Fruit fly (Drosophila melanogaster) whole organism, embryonic: ENCODE data around the gene ND-23.

Experiments used
- Abd-B ChIP-seq: fragments of 200-800 bp; sonication (Bioruptor generic); optimal IDR thresholded peaks from 2 replicates; lab custom pipeline; 2018; ENCODE audit warnings: missing biosample characterization, mild to moderate bottlenecking, missing genetic modification characterization, moderate library complexity
- CG1024 ChIP-seq: fragments of 200-800 bp; sonication (Bioruptor generic); IDR thresholded peaks from 2 replicates; pipeline ENCODE4 v1.3.6; 2022; ENCODE audit warnings: missing biosample characterization, missing genetic modification characterization
- CG12155 ChIP-seq: fragments of 200-800 bp; sonication (Bioruptor generic); optimal IDR thresholded peaks from 3 replicates; lab custom pipeline; 2016; ENCODE audit warnings: missing biosample characterization, missing genetic modification characterization
- CG1233 ChIP-seq: fragments of 200-800 bp; sonication (Bioruptor generic); optimal IDR thresholded peaks from 4 replicates; lab custom pipeline; 2018; ENCODE audit warnings: missing biosample characterization, mild to moderate bottlenecking, missing genetic modification characterization
- CG13894 ChIP-seq: fragments of 200-800 bp; sonication (Bioruptor generic); optimal IDR thresholded peaks from 3 replicates; lab custom pipeline; 2018; ENCODE audit warnings: missing biosample characterization, mild to moderate bottlenecking, missing genetic modification characterization, moderate library complexity
- CG15073 ChIP-seq: fragments of 200-800 bp; sonication (Bioruptor generic); optimal IDR thresholded peaks from 2 replicates; lab custom pipeline; 2016; ENCODE audit warnings: missing biosample characterization, missing genetic modification characterization
- CG15269 ChIP-seq: fragments of 200-800 bp; sonication (Bioruptor generic); optimal IDR thresholded peaks from 2 replicates; lab custom pipeline; 2018; ENCODE audit warnings: missing biosample characterization, mild to moderate bottlenecking, missing genetic modification characterization, moderate library complexity
- CG16779 ChIP-seq: fragments of 200-800 bp; sonication (Bioruptor generic); IDR thresholded peaks from 2 replicates; pipeline ENCODE4 v1.3.6; 2022; ENCODE audit warnings: missing biosample characterization, missing genetic modification characterization
- CG17802 ChIP-seq: fragments of 200-800 bp; sonication (Bioruptor generic); optimal IDR thresholded peaks from 2 replicates; lab custom pipeline; 2018; ENCODE audit warnings: missing biosample characterization, mild to moderate bottlenecking, missing genetic modification characterization, moderate library complexity
- CG18619 ChIP-seq: fragments of 200-800 bp; sonication (Bioruptor generic); optimal IDR thresholded peaks from 3 replicates; lab custom pipeline; 2017; ENCODE audit warnings: missing biosample characterization, mild to moderate bottlenecking, missing genetic modification characterization
- CG2120 ChIP-seq: fragments of 200-800 bp; sonication (Bioruptor generic); optimal IDR thresholded peaks from 3 replicates; lab custom pipeline; 2016; ENCODE audit warnings: missing biosample characterization, missing genetic modification characterization
- CG2199 ChIP-seq: fragments of 200-800 bp; sonication (Bioruptor generic); IDR thresholded peaks from 3 replicates; pipeline ENCODE4 v1.3.6; 2022; ENCODE audit warnings: missing biosample characterization, missing genetic modification characterization
- CG3163 ChIP-seq: fragments of 200-800 bp; sonication (Bioruptor generic); optimal IDR thresholded peaks from 3 replicates; lab custom pipeline; 2016; ENCODE audit warnings: missing biosample characterization, missing genetic modification characterization
- CG34422 ChIP-seq: fragments of 200-800 bp; sonication (Bioruptor generic); IDR thresholded peaks from 3 replicates; pipeline ENCODE4 v1.3.6; 2022; ENCODE audit warnings: missing biosample characterization, missing genetic modification characterization
- CG5245 ChIP-seq: fragments of 200-800 bp; sonication (Bioruptor generic); optimal IDR thresholded peaks from 3 replicates; lab custom pipeline; 2016; ENCODE audit warnings: missing biosample characterization, missing genetic modification characterization
- CG8290 ChIP-seq, 3 experiments: fragments of 200-800 bp; sonication (Bioruptor generic); optimal IDR thresholded peaks; 2 replicates each; lab custom pipeline; 2016 to 2019; ENCODE audit warnings: missing biosample characterization in 3 of 3, missing genetic modification characterization in 3 of 3, mild to moderate bottlenecking in 2 of 3, moderate library complexity in 1 of 3
- CG9932 ChIP-seq: fragments of 200-800 bp; sonication (Bioruptor generic); IDR thresholded peaks from 2 replicates; pipeline ENCODE4 v1.3.6; 2022; ENCODE audit warnings: missing biosample characterization, missing genetic modification characterization
- CkIIα-i1 ChIP-seq: fragments of 200-800 bp; sonication (Bioruptor generic); IDR thresholded peaks from 2 replicates; pipeline ENCODE4 v1.3.6; 2022; ENCODE audit warnings: missing biosample characterization, missing genetic modification characterization
- D ChIP-seq, 2 experiments: fragments of 200-800 bp in 1 of 2; fragments of >200 bp in 1 of 2; sonication (Bioruptor generic) in 1 of 2; optimal IDR thresholded peaks; 2 replicates in 1 of 2; 3 replicates in 1 of 2; lab custom pipeline; 2017; ENCODE audit warnings: mild to moderate bottlenecking in 1 of 2, missing biosample characterization in 1 of 2, missing genetic modification characterization in 1 of 2, missing genetic modification reagents in 1 of 2
- Dbx ChIP-seq: fragments of 200-800 bp; sonication (Bioruptor generic); IDR thresholded peaks from 3 replicates; pipeline ENCODE4 v1.3.6; 2022; ENCODE audit warnings: missing biosample characterization, missing genetic modification characterization
- Dfd ChIP-seq, 2 experiments: fragments of >200 bp; optimal IDR thresholded peaks; 2 replicates each; lab custom pipeline; 2017; ENCODE audit warnings: missing biosample characterization in 2 of 2, missing genetic modification characterization in 2 of 2
- Dip3 ChIP-seq: fragments of 200-800 bp; sonication (Bioruptor generic); optimal IDR thresholded peaks from 3 replicates; lab custom pipeline; 2016; ENCODE audit warnings: missing biosample characterization, missing genetic modification characterization
- Hmx ChIP-seq: fragments of 200-800 bp; sonication (Bioruptor generic); optimal IDR thresholded peaks from 2 replicates; lab custom pipeline; 2016; ENCODE audit warnings: missing biosample characterization, missing genetic modification characterization
- Jarid2 ChIP-seq: fragments of 200-800 bp; sonication (Bioruptor generic); optimal IDR thresholded peaks from 3 replicates; lab custom pipeline; 2017; ENCODE audit warnings: mild to moderate bottlenecking, missing biosample characterization, missing genetic modification reagents, missing genetic modification characterization
- Kr ChIP-seq: fragments of 200-800 bp; sonication (Bioruptor generic); optimal IDR thresholded peaks from 2 replicates; lab custom pipeline; 2017; ENCODE audit warnings: missing biosample characterization, mild to moderate bottlenecking, missing genetic modification characterization
- Med ChIP-seq: fragments of 200-800 bp; sonication (Bioruptor generic); peaks from one replicate; lab custom pipeline; 2016; ENCODE audit warnings: missing biosample characterization, missing genetic modification characterization, mild to moderate bottlenecking, inconsistent platforms, moderate library complexity
- Meics ChIP-seq: fragments of 200-800 bp; sonication (Bioruptor generic); optimal IDR thresholded peaks from 2 replicates; lab custom pipeline; 2017; ENCODE audit warnings: missing biosample characterization, mild to moderate bottlenecking, missing genetic modification characterization
- Rfx ChIP-seq: fragments of 200-800 bp; sonication (Bioruptor generic); IDR thresholded peaks from 2 replicates; pipeline ENCODE4 v1.3.6; 2022; ENCODE audit warnings: missing biosample characterization, missing genetic modification characterization
- Sin3A ChIP-seq: fragments of >200 bp; optimal IDR thresholded peaks from 2 replicates; lab custom pipeline; 2018
- Trl ChIP-seq, 3 experiments: fragments of >200 bp in 2 of 3; fragments of 200-800 bp in 1 of 3; sonication (Bioruptor generic) in 1 of 3; optimal IDR thresholded peaks; 2 replicates in 1 of 3; 3 replicates in 2 of 3; lab custom pipeline; 2016 to 2017; ENCODE audit warnings: missing biosample characterization in 1 of 3, missing genetic modification characterization in 1 of 3
- Xrp1 ChIP-seq: fragments of 200-800 bp; sonication (Bioruptor generic); IDR thresholded peaks from 2 replicates; pipeline ENCODE4 v1.3.6; 2022; ENCODE audit warnings: missing biosample characterization, missing genetic modification characterization
- ash1 ChIP-seq: fragments of 200-800 bp; sonication (Bioruptor generic); optimal IDR thresholded peaks from 2 replicates; lab custom pipeline; 2018; ENCODE audit warnings: missing biosample characterization, mild to moderate bottlenecking, missing genetic modification characterization
- cas ChIP-seq: fragments of 200-800 bp; sonication (Bioruptor generic); IDR thresholded peaks from 2 replicates; pipeline ENCODE4 v1.3.6; 2022; ENCODE audit warnings: missing biosample characterization, missing genetic modification characterization
- chinmo ChIP-seq: fragments of 200-800 bp; sonication (Bioruptor generic); IDR thresholded peaks from 4 replicates; pipeline ENCODE4 v1.3.6; 2022; ENCODE audit warnings: missing biosample characterization, missing genetic modification characterization; ENCODE audit not compliant: partially characterized antibody
- crol ChIP-seq: fragments of 200-800 bp; sonication (Bioruptor generic); IDR thresholded peaks from 2 replicates; pipeline ENCODE4 v1.3.6; 2022; ENCODE audit warnings: missing biosample characterization, missing genetic modification characterization
- dmrt99B ChIP-seq: fragments of 200-800 bp; sonication (Bioruptor generic); optimal IDR thresholded peaks from 2 replicates; lab custom pipeline; 2018; ENCODE audit warnings: missing biosample characterization, mild to moderate bottlenecking, missing genetic modification characterization, moderate library complexity
- exex ChIP-seq: fragments of 200-800 bp; sonication (Bioruptor generic); optimal IDR thresholded peaks from 4 replicates; lab custom pipeline; 2018; ENCODE audit warnings: missing biosample characterization, mild to moderate bottlenecking, missing genetic modification characterization, moderate library complexity
- fd64A ChIP-seq: fragments of 200-800 bp; sonication (Bioruptor generic); optimal IDR thresholded peaks from 3 replicates; lab custom pipeline; 2018; ENCODE audit warnings: missing biosample characterization, mild to moderate bottlenecking, missing genetic modification characterization
- fd96Cb ChIP-seq: fragments of 200-800 bp; sonication (Bioruptor generic); optimal IDR thresholded peaks from 2 replicates; lab custom pipeline; 2018; ENCODE audit warnings: missing biosample characterization, mild to moderate bottlenecking, missing genetic modification characterization, moderate library complexity
- gsb-n ChIP-seq: fragments of 200-800 bp; sonication (Bioruptor generic); optimal IDR thresholded peaks from 3 replicates; lab custom pipeline; 2018; ENCODE audit warnings: missing biosample characterization, mild to moderate bottlenecking, missing genetic modification characterization
- kni ChIP-seq: fragments of 200-800 bp; sonication (Bioruptor generic); optimal IDR thresholded peaks from 3 replicates; lab custom pipeline; 2017; ENCODE audit warnings: mild to moderate bottlenecking, missing biosample characterization, missing genetic modification reagents, missing genetic modification characterization
- lbe ChIP-seq: fragments of 200-800 bp; sonication (Bioruptor generic); optimal IDR thresholded peaks from 2 replicates; lab custom pipeline; 2016; ENCODE audit warnings: missing biosample characterization, mild to moderate bottlenecking, missing genetic modification characterization
- lilli ChIP-seq: fragments of 200-800 bp; sonication (Bioruptor generic); optimal IDR thresholded peaks from 3 replicates; lab custom pipeline; 2016; ENCODE audit warnings: missing biosample characterization, missing genetic modification characterization
- nom ChIP-seq: fragments of 200-800 bp; sonication (Bioruptor generic); optimal IDR thresholded peaks from 2 replicates; lab custom pipeline; 2017; ENCODE audit warnings: missing biosample characterization, missing genetic modification characterization, mild to moderate bottlenecking, moderate library complexity, missing genetic modification reagents
- sna ChIP-seq: fragments of 200-800 bp; sonication (Bioruptor generic); IDR thresholded peaks from 2 replicates; pipeline ENCODE4 v1.3.6; 2022; ENCODE audit warnings: missing biosample characterization, missing genetic modification characterization; ENCODE audit not compliant: partially characterized antibody
- sr ChIP-seq: fragments of 200-800 bp; sonication (Bioruptor generic); IDR thresholded peaks from 3 replicates; pipeline ENCODE4 v1.3.6; 2022; ENCODE audit warnings: missing biosample characterization, missing genetic modification characterization
- toy ChIP-seq: fragments of 200-800 bp; sonication (Bioruptor generic); IDR thresholded peaks from 2 replicates; pipeline ENCODE4 v1.3.6; 2022; ENCODE audit warnings: missing biosample characterization, missing genetic modification characterization
- tup ChIP-seq: fragments of 200-800 bp; sonication (Bioruptor generic); optimal IDR thresholded peaks from 2 replicates; lab custom pipeline; 2016; ENCODE audit warnings: missing biosample characterization, mild to moderate bottlenecking, missing genetic modification characterization, moderate library complexity
- zfh2 ChIP-seq: fragments of 200-800 bp; sonication (Bioruptor generic); optimal IDR thresholded peaks from 2 replicates; lab custom pipeline; 2016; ENCODE audit warnings: missing biosample characterization, missing genetic modification characterization

ND-23 gene

dm6 chr3R:15816276-15816675 lies 20.6 kb downstream of the ND-23 start (continued):
- TF ChIP-seq D (optimal IDR thresholded peaks at IDR 0.05; lab: Kevin White, UChicago) (no peak), D (GFP tag; optimal IDR thresholded peaks at IDR 0.05; lab: Kevin White, UChicago) (no peak), exex (tag; lab: Kevin White, UChicago) (no peak), lbe (GFP tag; lab: Kevin White, UChicago) (no peak), Abd-B (GFP tag; lab: Kevin White, UChicago) (no peak), Hmx (GFP tag; lab: Kevin White, UChicago) (no peak), fd64A (GFP tag; lab: Kevin White, UChicago) (no peak), CG34422 (GFP tag; lab: Robert Waterston, UW) (peak; percentile 52; the same call in 1 of the 3 replicates), CG3163 (GFP tag; lab: Kevin White, UChicago) (no peak), Dfd (GFP tag; optimal IDR thresholded peaks at IDR 0.05; lab: Kevin White, UChicago) (no peak), tup (GFP tag; lab: Kevin White, UChicago) (no peak), zfh2 (GFP tag; lab: Kevin White, UChicago) (no peak), toy (no peak), Dip3 (GFP tag; lab: Kevin White, UChicago) (no peak), CG15269 (tag; lab: Kevin White, UChicago) (no peak), CG9932 (no peak), lilli (GFP tag; lab: Kevin White, UChicago) (peak; percentile 28), Meics (GFP tag; lab: Kevin White, UChicago) (no peak), CG2199 (peak; percentile 13; the same call in 1 of the 3 replicates), fd96Cb (tag; lab: Kevin White, UChicago) (peak; percentile 9), dmrt99B (tag; lab: Kevin White, UChicago) (no peak), CG5245 (GFP tag; lab: Kevin White, UChicago) (peak; percentile 1), CG17802 (no peak), Trl (optimal IDR thresholded peaks at IDR 0.05; lab: Kevin White, UChicago) (no peak), Trl (GFP tag; optimal IDR thresholded peaks at IDR 0.05; lab: Kevin White, UChicago) (no peak), Dbx (GFP tag; lab: Robert Waterston, UW) (no peak), CG1024 (GFP tag; lab: Robert Waterston, UW) (0 out of 2 replicates have a peak, but pooled peaks have one; percentile 16), gsb-n (no peak), CG2120 (GFP tag; lab: Kevin White, UChicago) (no peak), CG12155 (GFP tag; lab: Kevin White, UChicago) (no peak), cas (GFP tag; lab: Robert Waterston, UW) (no peak), CG18619 (GFP tag; lab: Kevin White, UChicago) (no peak), ash1 (GFP tag; lab: Kevin White, UChicago) (no peak)

DNA sequence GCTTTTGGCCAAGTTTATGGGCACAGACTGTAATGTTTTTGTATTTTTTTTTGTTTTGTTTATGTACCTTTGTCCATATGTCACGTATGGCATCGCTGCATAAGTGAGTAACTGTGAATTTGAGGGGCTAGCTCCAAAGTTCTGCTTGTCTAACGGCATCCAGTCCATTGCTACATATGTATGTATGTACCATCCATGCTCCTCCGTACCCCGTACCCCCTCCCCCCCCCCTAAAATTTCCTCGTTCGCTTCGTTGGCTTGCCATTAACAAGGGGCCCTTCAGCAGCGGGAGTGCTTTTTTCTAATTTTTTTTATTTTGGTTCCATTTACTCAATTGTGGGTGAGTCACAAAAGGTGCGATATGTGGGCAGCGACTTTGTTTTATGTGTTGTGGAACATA lies 22.8 kb downstream of the ND-23 start:
- TF ChIP-seq kni (GFP tag; lab: Kevin White, UChicago) (peak; percentile 49), sr (peak; percentile 71; the same call in 2 of the 3 replicates), Xrp1 (GFP tag; lab: Robert Waterston, UW) (no peak), crol (GFP tag; lab: Robert Waterston, UW) (peak; percentile 83)

DNA sequence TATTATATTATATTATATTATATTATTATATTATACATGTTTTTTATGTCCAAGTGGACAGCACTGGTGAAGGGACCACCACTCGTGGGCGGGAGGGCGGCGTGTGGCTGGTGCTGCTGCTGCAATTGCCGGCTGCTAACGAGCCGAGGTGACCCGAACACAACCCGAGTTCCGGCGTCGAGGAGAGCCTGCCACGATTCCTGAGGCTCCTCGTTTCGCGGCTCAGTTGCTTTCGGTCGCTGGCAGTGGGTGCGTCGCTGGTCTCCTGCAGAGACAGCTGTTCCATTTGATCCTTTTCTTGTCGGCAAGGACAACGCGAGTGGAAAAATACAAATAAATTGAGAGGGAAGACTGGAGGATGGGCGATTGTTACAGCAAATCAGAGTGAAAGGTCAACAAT lies 26.5 kb downstream of the ND-23 start:
- TF ChIP-seq CG1233 (peak; percentile 54), CG13894 (tag; lab: Kevin White, UChicago) (peak; percentile 11), CG8290 (GFP tag; optimal IDR thresholded peaks at IDR 0.05; lab: Kevin White, UChicago) (no peak), CG8290 (tag; optimal IDR thresholded peaks at IDR 0.05; lab: Kevin White, UChicago) (peak in 1 of 2 experiments; percentile 9), Rfx (GFP tag; lab: Robert Waterston, UW) (no peak), CkIIα-i1 (GFP tag; lab: Robert Waterston, UW) (no peak), CG16779 (GFP tag; lab: Robert Waterston, UW) (0 out of 2 replicates have a peak, but pooled peaks have one; percentile 12), sna (GFP tag; lab: Robert Waterston, UW) (no peak), Sin3A (lab: Kevin White, UChicago) (no peak), Kr (GFP tag; lab: Kevin White, UChicago) (no peak), chinmo (GFP tag; lab: Robert Waterston, UW) (0 out of 4 replicates have a peak, but pooled peaks have one; percentile 22), Jarid2 (GFP tag; lab: Kevin White, UChicago) (peak; percentile 29), Med (peak; percentile 81), nom (peak; percentile 47), CG15073 (GFP tag; lab: Kevin White, UChicago) (no peak)
